Fruit fly (Drosophila melanogaster) whole organism, prepupa: ENCODE measurements around the gene tll.

ENCODE experiments used
- Blimp-1 ChIP-seq: fragments of 200-800 bp; sonication (Bioruptor generic); optimal IDR thresholded peaks from 3 replicates; lab custom pipeline; 2017; ENCODE audit warnings: missing biosample characterization, missing genetic modification characterization, mild to moderate bottlenecking, moderate library complexity, missing genetic modification reagents
- CG10631 ChIP-seq: fragments of 200-800 bp; sonication (Bioruptor generic); optimal IDR thresholded peaks from 2 replicates; lab custom pipeline; 2016; ENCODE audit warnings: missing biosample characterization, missing genetic modification characterization
- CG10669 ChIP-seq: fragments of 200-800 bp; sonication (Bioruptor generic); optimal IDR thresholded peaks from 3 replicates; lab custom pipeline; 2018; ENCODE audit warnings: missing biosample characterization, mild to moderate bottlenecking, missing genetic modification characterization, moderate library complexity
- CG11294 ChIP-seq: fragments of 200-800 bp; sonication (Bioruptor generic); IDR thresholded peaks from 2 replicates; pipeline ENCODE4 v1.3.6; 2022; ENCODE audit warnings: missing biosample characterization, missing genetic modification characterization
- CG11762 ChIP-seq: fragments of 200-800 bp; sonication (Bioruptor generic); optimal IDR thresholded peaks from 3 replicates; lab custom pipeline; 2016; ENCODE audit warnings: missing biosample characterization, missing genetic modification characterization; ENCODE audit not compliant: insufficient read depth
- CG11902 ChIP-seq: fragments of 200-800 bp; sonication (Bioruptor generic); optimal IDR thresholded peaks from 3 replicates; lab custom pipeline; 2016; ENCODE audit warnings: missing biosample characterization, missing genetic modification characterization
- CG15336 ChIP-seq: fragments of 200-800 bp; sonication (Bioruptor generic); IDR thresholded peaks from 2 replicates; pipeline ENCODE4 v1.3.6; 2022; ENCODE audit warnings: missing biosample characterization, missing genetic modification characterization
- CG1621 ChIP-seq: fragments of 200-800 bp; sonication (Bioruptor generic); optimal IDR thresholded peaks from 3 replicates; lab custom pipeline; 2018; ENCODE audit warnings: missing biosample characterization, mild to moderate bottlenecking, missing genetic modification characterization
- CG16779 ChIP-seq: fragments of 200-800 bp; sonication (Bioruptor generic); optimal IDR thresholded peaks from 3 replicates; lab custom pipeline; 2017; ENCODE audit warnings: missing biosample characterization, mild to moderate bottlenecking, missing genetic modification characterization
- CG3032 ChIP-seq: fragments of 200-800 bp; optimal IDR thresholded peaks from 2 replicates; lab custom pipeline; 2019; ENCODE audit warnings: missing biosample characterization, mild to moderate bottlenecking, missing genetic modification characterization, moderate library complexity
- CG31627 ChIP-seq: fragments of 200-800 bp; sonication (Bioruptor generic); optimal IDR thresholded peaks from 3 replicates; lab custom pipeline; 2016; ENCODE audit warnings: missing biosample characterization, missing genetic modification characterization
- CG32006 ChIP-seq: fragments of 200-800 bp; sonication (Bioruptor generic); optimal IDR thresholded peaks from 3 replicates; lab custom pipeline; 2017; ENCODE audit warnings: missing biosample characterization, mild to moderate bottlenecking, missing genetic modification characterization
- CG6163 ChIP-seq: fragments of 200-800 bp; sonication (Bioruptor generic); IDR thresholded peaks from 3 replicates; pipeline ENCODE4 v1.3.6; 2022; ENCODE audit warnings: missing biosample characterization, missing genetic modification characterization
- CG6276 ChIP-seq: fragments of 200-800 bp; sonication (Bioruptor generic); optimal IDR thresholded peaks from 2 replicates; lab custom pipeline; 2017; ENCODE audit warnings: missing biosample characterization, mild to moderate bottlenecking, missing genetic modification characterization
- CG6808 ChIP-seq: fragments of 200-800 bp; sonication (Bioruptor generic); optimal IDR thresholded peaks from 3 replicates; lab custom pipeline; 2017; ENCODE audit warnings: missing biosample characterization, missing genetic modification characterization, mild to moderate bottlenecking, moderate library complexity, missing genetic modification reagents
- CG6854 ChIP-seq: fragments of 200-800 bp; sonication (Bioruptor generic); optimal IDR thresholded peaks from 2 replicates; lab custom pipeline; 2017; ENCODE audit warnings: missing biosample characterization, mild to moderate bottlenecking, missing genetic modification characterization
- CG7368 ChIP-seq: fragments of 200-800 bp; sonication (Bioruptor generic); optimal IDR thresholded peaks from 3 replicates; lab custom pipeline; 2016; ENCODE audit warnings: missing biosample characterization, missing genetic modification characterization
- CG8119 ChIP-seq: fragments of 200-800 bp; sonication (Bioruptor generic); IDR thresholded peaks from 3 replicates; pipeline ENCODE4 v1.3.6; 2022; ENCODE audit warnings: missing biosample characterization, missing genetic modification characterization
- CG8319 ChIP-seq: fragments of 200-800 bp; sonication (Bioruptor generic); optimal IDR thresholded peaks from 3 replicates; lab custom pipeline; 2016; ENCODE audit warnings: missing biosample characterization, missing genetic modification characterization
- CG9139 ChIP-seq: fragments of 200-800 bp; sonication (Bioruptor generic); optimal IDR thresholded peaks from 3 replicates; lab custom pipeline; 2017; ENCODE audit warnings: missing biosample characterization, mild to moderate bottlenecking, missing genetic modification characterization
- Eip75B ChIP-seq: fragments of 200-800 bp; sonication (Bioruptor generic); optimal IDR thresholded peaks from 3 replicates; lab custom pipeline; 2016; ENCODE audit warnings: missing biosample characterization, missing genetic modification characterization
- Eip78C ChIP-seq: fragments of 200-800 bp; sonication (Bioruptor generic); peaks from one replicate; lab custom pipeline; 2016; ENCODE audit warnings: missing biosample characterization, missing genetic modification characterization
- Eip93F ChIP-seq: fragments of 200-800 bp; sonication (Bioruptor generic); optimal IDR thresholded peaks from 2 replicates; lab custom pipeline; 2016; ENCODE audit warnings: missing biosample characterization, mild to moderate bottlenecking, missing genetic modification characterization
- Ets21C ChIP-seq: fragments of 200-800 bp; sonication (Bioruptor generic); optimal IDR thresholded peaks from 3 replicates; lab custom pipeline; 2016; ENCODE audit warnings: missing biosample characterization, missing genetic modification characterization
- Hr38 ChIP-seq: sonication (Bioruptor generic); optimal IDR thresholded peaks from 2 replicates; lab custom pipeline; 2016; ENCODE audit warnings: missing biosample characterization, missing genetic modification characterization
- Hr39 ChIP-seq: fragments of 200-800 bp; sonication (Bioruptor generic); optimal IDR thresholded peaks from 2 replicates; lab custom pipeline; 2016; ENCODE audit warnings: missing biosample characterization, missing genetic modification characterization
- Hr4 ChIP-seq: fragments of 200-800 bp; sonication (Bioruptor generic); optimal IDR thresholded peaks from 3 replicates; lab custom pipeline; 2016; ENCODE audit warnings: missing biosample characterization, missing genetic modification characterization
- Lpt ChIP-seq: fragments of 200-800 bp; sonication (Bioruptor generic); optimal IDR thresholded peaks from 3 replicates; lab custom pipeline; 2016; ENCODE audit warnings: missing biosample characterization, missing genetic modification characterization
- Met ChIP-seq: fragments of 200-800 bp; sonication (Bioruptor generic); optimal IDR thresholded peaks from 3 replicates; lab custom pipeline; 2016; ENCODE audit warnings: missing biosample characterization, missing genetic modification characterization
- Smox ChIP-seq: fragments of 200-800 bp; sonication (Bioruptor generic); optimal IDR thresholded peaks from 3 replicates; lab custom pipeline; 2016; ENCODE audit warnings: missing biosample characterization, missing genetic modification characterization
- Sox14 ChIP-seq: fragments of 200-800 bp; sonication (Bioruptor generic); optimal IDR thresholded peaks from 3 replicates; lab custom pipeline; 2016; ENCODE audit warnings: missing biosample characterization, missing genetic modification characterization
- Sox15 ChIP-seq: fragments of 200-800 bp; sonication (Bioruptor generic); optimal IDR thresholded peaks from 3 replicates; lab custom pipeline; 2016; ENCODE audit warnings: missing biosample characterization, missing genetic modification characterization
- achi ChIP-seq: fragments of 200-800 bp; sonication (Bioruptor generic); optimal IDR thresholded peaks from 3 replicates; lab custom pipeline; 2016; ENCODE audit warnings: missing biosample characterization, missing genetic modification characterization
- acj6 ChIP-seq: fragments of 200-800 bp; sonication (Bioruptor generic); optimal IDR thresholded peaks from 3 replicates; lab custom pipeline; 2016; ENCODE audit warnings: missing biosample characterization, missing genetic modification characterization
- cyc ChIP-seq: fragments of 200-800 bp; sonication (Bioruptor generic); optimal IDR thresholded peaks from 3 replicates; lab custom pipeline; 2016; ENCODE audit warnings: missing biosample characterization, missing genetic modification characterization
- dsx ChIP-seq: fragments of 200-800 bp; optimal IDR thresholded peaks from 3 replicates; lab custom pipeline; 2019; ENCODE audit warnings: missing biosample characterization, mild to moderate bottlenecking, missing genetic modification characterization, moderate library complexity; ENCODE audit not compliant: poor library complexity, severe bottlenecking
- eg ChIP-seq: fragments of 200-800 bp; sonication (Bioruptor generic); IDR thresholded peaks from 3 replicates; pipeline ENCODE4 v1.3.6; 2022; ENCODE audit warnings: missing biosample characterization, missing genetic modification characterization
- fd59A ChIP-seq: fragments of 200-800 bp; sonication (Bioruptor generic); optimal IDR thresholded peaks from 2 replicates; lab custom pipeline; 2017; ENCODE audit warnings: missing biosample characterization, mild to moderate bottlenecking, missing genetic modification characterization, missing genetic modification reagents
- fd85E ChIP-seq: fragments of 200-800 bp; sonication (Bioruptor generic); optimal IDR thresholded peaks from 3 replicates; lab custom pipeline; 2016; ENCODE audit warnings: missing biosample characterization, missing genetic modification characterization
- fkh ChIP-seq: fragments of 200-800 bp; sonication (Bioruptor generic); optimal IDR thresholded peaks from 3 replicates; lab custom pipeline; 2017; ENCODE audit warnings: missing biosample characterization, mild to moderate bottlenecking, missing genetic modification characterization, moderate library complexity
- lz ChIP-seq: fragments of 200-800 bp; sonication (Bioruptor generic); optimal IDR thresholded peaks from 3 replicates; lab custom pipeline; 2016; ENCODE audit warnings: missing biosample characterization, missing genetic modification characterization
- net ChIP-seq: fragments of 200-800 bp; sonication (Bioruptor generic); optimal IDR thresholded peaks from 3 replicates; lab custom pipeline; 2016; ENCODE audit warnings: missing biosample characterization, missing genetic modification characterization
- pdm3 ChIP-seq: fragments of 200-800 bp; sonication (Bioruptor generic); optimal IDR thresholded peaks from 3 replicates; lab custom pipeline; 2016; ENCODE audit warnings: missing biosample characterization, missing genetic modification characterization
- salr ChIP-seq, 2 experiments: fragments of 200-800 bp; sonication (Bioruptor generic); optimal IDR thresholded peaks; 3 replicates each; lab custom pipeline; 2016 to 2018; ENCODE audit warnings: missing biosample characterization in 2 of 2, missing genetic modification characterization in 2 of 2, mild to moderate bottlenecking in 1 of 2
- spab ChIP-seq: fragments of 200-800 bp; sonication (Bioruptor generic); optimal IDR thresholded peaks from 2 replicates; lab custom pipeline; 2017; ENCODE audit warnings: missing biosample characterization, mild to moderate bottlenecking, missing genetic modification characterization, missing genetic modification reagents
- svp ChIP-seq: fragments of 200-800 bp; sonication (Bioruptor generic); peaks from one replicate; lab custom pipeline; 2016; ENCODE audit warnings: missing biosample characterization, missing genetic modification characterization
- topi ChIP-seq: fragments of 200-800 bp; sonication (Bioruptor generic); optimal IDR thresholded peaks from 3 replicates; lab custom pipeline; 2016; ENCODE audit warnings: missing biosample characterization, missing genetic modification characterization
- vri ChIP-seq: fragments of 200-800 bp; sonication (Bioruptor generic); optimal IDR thresholded peaks from 3 replicates; lab custom pipeline; 2016; ENCODE audit warnings: missing biosample characterization, mild to moderate bottlenecking, missing genetic modification characterization

The tll gene

dm6 chr3R:30813903-30814339, 38.2 kb upstream of the tll start (continued):
- TF ChIP-seq Ets21C (peak; percentile 82), CG11902 (GFP tag; lab: Kevin White, UChicago) (peak; percentile 83), CG1621 (tag; lab: Kevin White, UChicago) (peak; percentile 53), CG7368 (GFP tag; lab: Kevin White, UChicago) (peak; percentile 81), fd85E (peak; percentile 59), Sox15 (GFP tag; lab: Kevin White, UChicago) (peak; percentile 53), salr (GFP tag; optimal IDR thresholded peaks at IDR 0.05; lab: Kevin White, UChicago) (peak in 1 of 2 experiments; percentile 50), CG11294 (GFP tag; lab: Robert Waterston, UW) (peak; percentile 48), fkh (GFP tag; lab: Kevin White, UChicago) (peak; percentile 97), CG15336 (GFP tag; lab: Robert Waterston, UW) (peak; percentile 86), achi (GFP tag; lab: Kevin White, UChicago) (peak; percentile 84), svp (GFP tag; lab: Kevin White, UChicago) (peak; percentile 93), CG3032 (tag; lab: Kevin White, UChicago) (peak; percentile 60), Eip93F (peak; percentile 43), Hr38 (GFP tag; lab: Kevin White, UChicago) (no peak), vri (GFP tag; lab: Kevin White, UChicago) (peak; percentile 8), CG8119 (peak; percentile 83), Eip75B (GFP tag; lab: Kevin White, UChicago) (peak; percentile 79), CG31627 (peak; percentile 81)

- TF ChIP-seq CG6808 (GFP tag; lab: Kevin White, UChicago) (no peak), Lpt (peak; percentile 72), dsx (GFP tag; lab: Kevin White, UChicago) (no peak), topi (peak; percentile 23), CG9139 (GFP tag; lab: Kevin White, UChicago) (no peak), Sox14 (peak; percentile 74), CG16779 (tag; lab: Kevin White, UChicago) (peak; percentile 18), spab (GFP tag; lab: Kevin White, UChicago) (peak; percentile 37), CG11762 (GFP tag; lab: Kevin White, UChicago) (peak; percentile 34), Eip75B (GFP tag; lab: Kevin White, UChicago) (peak; percentile 37), Met (GFP tag; lab: Kevin White, UChicago) (peak; percentile 33), cyc (GFP tag; lab: Kevin White, UChicago) (peak; percentile 8), CG8319 (GFP tag; lab: Kevin White, UChicago) (no peak), CG6163 (GFP tag; lab: Robert Waterston, UW) (peak; percentile 83), Smox (GFP tag; lab: Kevin White, UChicago) (peak; percentile 15), CG10669 (GFP tag; lab: Kevin White, UChicago) (peak; percentile 12), salr (GFP tag; optimal IDR thresholded peaks at IDR 0.05; lab: Kevin White, UChicago) (peak in 1 of 2 experiments; percentile 78), eg (GFP tag; lab: Robert Waterston, UW) (peak; percentile 83), svp (GFP tag; lab: Kevin White, UChicago) (peak; percentile 59), CG6854 (no peak), CG32006 (GFP tag; lab: Kevin White, UChicago) (peak; percentile 92), Ets21C (no peak), CG15336 (GFP tag; lab: Robert Waterston, UW) (peak; percentile 92), Blimp-1 (GFP tag; lab: Kevin White, UChicago) (no peak), vri (GFP tag; lab: Kevin White, UChicago) (no peak), CG1621 (tag; lab: Kevin White, UChicago) (no peak), fd59A (GFP tag; lab: Kevin White, UChicago) (peak; percentile 28), pdm3 (peak; percentile 77), CG3032 (tag; lab: Kevin White, UChicago) (peak; percentile 35), Eip78C (GFP tag; lab: Kevin White, UChicago) (peak; percentile 94), acj6 (peak; percentile 64), CG10631 (peak; percentile 56), lz (GFP tag; lab: Kevin White, UChicago) (peak; percentile 35), CG6276 (GFP tag; lab: Kevin White, UChicago) (peak; percentile 79), CG11902 (GFP tag; lab: Kevin White, UChicago) (no peak), Hr4 (GFP tag; lab: Kevin White, UChicago) (peak; percentile 88), net (GFP tag; lab: Kevin White, UChicago) (peak; percentile 61), Hr39 (GFP tag; lab: Kevin White, UChicago) (peak; percentile 38)
These were observed 37.4 kb upstream of the tll start for dm6 chr3R:30814597-30815252.
